Worm (Caenorhabditis elegans): ENCODE results near the gene dmsr-16.

DNA sequence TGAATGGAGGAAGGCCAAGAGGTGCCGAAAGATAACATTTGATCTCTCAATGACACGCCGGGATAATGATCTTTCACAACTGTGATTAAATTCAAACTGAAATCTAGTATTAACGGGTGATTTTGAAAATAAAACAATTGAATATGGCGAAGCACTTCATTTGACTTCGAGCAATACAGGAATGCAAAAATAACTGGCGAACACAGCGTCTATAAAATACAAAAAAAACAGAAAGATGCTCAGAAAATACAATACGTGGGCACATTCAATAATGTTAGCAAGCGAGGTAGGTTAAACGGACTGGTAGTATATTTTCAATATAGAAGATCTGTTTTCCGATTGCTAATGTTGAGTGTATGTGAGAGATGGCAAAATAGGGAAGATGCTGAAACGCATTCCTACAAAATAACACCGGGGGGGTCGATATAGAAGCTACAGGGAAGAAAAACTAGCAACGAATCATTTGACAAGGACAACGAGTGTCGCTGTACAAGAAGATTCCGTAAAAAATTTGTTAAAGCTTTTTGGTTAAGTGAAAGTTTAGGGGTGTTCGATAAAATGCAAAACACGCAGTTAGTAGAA lies 25.7 kb downstream of the dmsr-16 start:
- TF ChIP-seq him-1 (tag; optimal IDR thresholded peaks at IDR 0.05) (no peak), dao-5 (tag; optimal IDR thresholded peaks at IDR 0.05) (no peak)

Measured in whole organism, L4/young adult.